Fruit fly (Drosophila melanogaster) whole organism, adult: ENCODE results near the gene T48.

Experiments used
- CG11617 ChIP-seq: fragments of 200-800 bp; sonication (Bioruptor generic); optimal IDR thresholded peaks from 2 replicates; lab custom pipeline; 2017; ENCODE audit warnings: mild to moderate bottlenecking, missing biosample characterization, missing genetic modification reagents, missing genetic modification characterization
- CG7101 ChIP-seq: fragments of 200-800 bp; sonication (Bioruptor generic); optimal IDR thresholded peaks from 2 replicates; lab custom pipeline; 2018; ENCODE audit warnings: missing biosample characterization, mild to moderate bottlenecking, missing genetic modification characterization, moderate library complexity
- ovo ChIP-seq: fragments of 200-800 bp; sonication (Bioruptor generic); optimal IDR thresholded peaks from 2 replicates; lab custom pipeline; 2016; ENCODE audit warnings: missing biosample characterization, missing genetic modification characterization

DNA sequence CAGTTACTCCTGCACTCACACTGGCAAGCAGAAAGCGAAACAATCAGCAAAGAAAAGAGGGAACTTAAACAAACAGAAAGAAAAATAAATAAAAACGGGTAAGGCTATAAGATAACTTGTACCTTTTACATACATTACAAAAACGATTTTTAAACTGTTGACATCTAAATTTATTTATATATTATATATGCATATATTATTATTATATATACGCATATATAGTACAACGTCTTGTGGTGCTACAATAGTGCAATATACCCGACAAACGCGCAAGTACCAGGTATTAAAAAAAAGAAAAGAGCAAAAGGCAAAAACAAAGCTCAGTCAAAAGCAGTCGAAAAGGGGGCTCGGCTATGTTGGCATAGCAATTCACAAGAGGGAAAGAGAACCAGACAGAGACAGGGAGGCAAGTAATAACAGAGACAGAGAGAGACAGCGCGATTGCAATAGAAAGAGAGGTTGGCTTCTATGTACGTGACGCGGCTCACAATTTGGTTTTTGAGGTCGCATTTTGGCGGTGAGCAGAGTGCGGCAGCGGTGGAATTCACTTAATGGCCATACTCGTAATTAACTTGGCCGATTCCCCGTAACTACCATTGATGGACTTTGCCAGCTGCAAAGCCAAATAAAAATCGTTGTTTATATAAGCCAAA is 72.6 kb downstream of the T48 start:
- TF ChIP-seq CG7101 (tag; lab: Kevin White, UChicago) (peak; percentile 35), ovo (no peak), CG11617 (GFP tag; lab: Kevin White, UChicago) (no peak)
